Fruit fly (Drosophila melanogaster) whole organism, embryonic: ENCODE results near the gene CG12948.

ENCODE experiments used
- CG10267 ChIP-seq: fragments of 200-800 bp; sonication (Bioruptor generic); optimal IDR thresholded peaks from 2 replicates; lab custom pipeline; 2018; ENCODE audit warnings: missing biosample characterization, mild to moderate bottlenecking, missing genetic modification characterization, moderate library complexity
- CG11723 ChIP-seq: fragments of 200-800 bp; sonication (Bioruptor generic); optimal IDR thresholded peaks from 2 replicates; lab custom pipeline; 2017; ENCODE audit warnings: missing biosample characterization, mild to moderate bottlenecking, missing genetic modification characterization
- CG31388 ChIP-seq: fragments of 200-800 bp; sonication (Bioruptor generic); optimal IDR thresholded peaks from 2 replicates; lab custom pipeline; 2016; ENCODE audit warnings: missing biosample characterization, missing genetic modification characterization
- CG8089 ChIP-seq: fragments of 200-800 bp; sonication (Bioruptor generic); optimal IDR thresholded peaks from 3 replicates; lab custom pipeline; 2016; ENCODE audit warnings: missing biosample characterization, missing genetic modification characterization
- CG8478 ChIP-seq: fragments of >200 bp; optimal IDR thresholded peaks from 2 replicates; lab custom pipeline; 2018
- CG8924 ChIP-seq: fragments of 200-800 bp; optimal IDR thresholded peaks from 3 replicates; lab custom pipeline; 2019; ENCODE audit warnings: missing biosample characterization, mild to moderate bottlenecking, missing genetic modification characterization, moderate library complexity
- Dek ChIP-seq: fragments of 200-800 bp; sonication (Bioruptor generic); optimal IDR thresholded peaks from 3 replicates; lab custom pipeline; 2019; ENCODE audit warnings: missing biosample characterization, mild to moderate bottlenecking, missing genetic modification characterization, moderate library complexity
- Dip2 ChIP-seq: fragments of 200-800 bp; sonication (Bioruptor generic); IDR thresholded peaks from 2 replicates; pipeline ENCODE4 v1.3.6; 2022; ENCODE audit warnings: missing biosample characterization, missing genetic modification characterization
- ERR ChIP-seq: fragments of 200-800 bp; sonication (Bioruptor generic); optimal IDR thresholded peaks from 2 replicates; lab custom pipeline; 2016; ENCODE audit warnings: missing biosample characterization, missing genetic modification characterization
- lmd ChIP-seq: fragments of 200-800 bp; sonication (Bioruptor generic); IDR thresholded peaks from 2 replicates; pipeline ENCODE4 v1.3.6; 2022; ENCODE audit warnings: missing biosample characterization, missing genetic modification characterization
- phol ChIP-seq: fragments of 200-800 bp; sonication (Bioruptor generic); optimal IDR thresholded peaks from 3 replicates; lab custom pipeline; 2018; ENCODE audit warnings: missing biosample characterization, mild to moderate bottlenecking, missing genetic modification characterization, moderate library complexity

dm6 chr3R:9710228-9710627, 37.3 kb downstream of the CG12948 start:
- TF ChIP-seq CG11723, result no peak
- no peak for TF ChIP-seq Dip2 (GFP tag; lab: Robert Waterston, UW)
- no peak for TF ChIP-seq CG31388
- TF ChIP-seq lmd (GFP tag; lab: Robert Waterston, UW), result no peak
- no peak for TF ChIP-seq CG10267 (tag; lab: Kevin White, UChicago)
- no peak for TF ChIP-seq CG8089 (GFP tag; lab: Kevin White, UChicago)
- no peak for TF ChIP-seq CG8924 (tag; lab: Kevin White, UChicago)
- TF ChIP-seq CG8478, result no peak
- TF ChIP-seq Dek (tag; lab: Kevin White, UChicago), result no peak
- no peak for TF ChIP-seq phol (tag; lab: Kevin White, UChicago)
- no peak for TF ChIP-seq ERR (GFP tag; lab: Kevin White, UChicago)
